Fruit fly (Drosophila melanogaster): ENCODE data around the gene Dtwd2.

dm6 chr3R:7199849-7200248 lies 49.7 kb upstream of the Dtwd2 start:
- no peak for TF ChIP-seq Gug (GFP tag; IDR thresholded peaks at IDR 0.05)
- TF ChIP-seq vri (GFP tag; optimal IDR thresholded peaks at IDR 0.05) = no peak
- no peak for TF ChIP-seq Sox102F (GFP tag; optimal IDR thresholded peaks at IDR 0.05)

Measured in whole organism, prepupa.